Worm (Caenorhabditis elegans) whole organism, late embryonic: Measurements from ENCODE around the gene hsp-6.
A peak's percentile ranks its signal among the peaks of the same experiment; 100 is the strongest.

ENCODE experiments used
- C38D4.7 ChIP-seq: fragments of 200-800 bp; sonication (Bioruptor generic); optimal IDR thresholded peaks from 2 replicates; lab custom pipeline; 2018; ENCODE audit warnings: mild to moderate bottlenecking, missing genetic modification characterization, moderate library complexity, missing compliant biosample characterization
- ama-1 ChIP-seq: fragments of 150-350 bp; optimal IDR thresholded peaks from 2 replicates; lab custom pipeline; 2014
- ceh-18 ChIP-seq: sonication (generic microtip); optimal IDR thresholded peaks from 2 replicates; lab custom pipeline; 2016; ENCODE audit warnings: missing genetic modification characterization, missing compliant biosample characterization
- ceh-22 ChIP-seq: sonication (generic microtip); optimal IDR thresholded peaks from 2 replicates; lab custom pipeline; 2017; ENCODE audit warnings: missing biosample characterization, missing genetic modification characterization
- ceh-24 ChIP-seq: sonication (generic microtip); optimal IDR thresholded peaks from 2 replicates; lab custom pipeline; 2016; ENCODE audit warnings: mild to moderate bottlenecking, missing genetic modification characterization, missing compliant biosample characterization
- ceh-31 ChIP-seq: sonication (generic microtip); optimal IDR thresholded peaks from 2 replicates; lab custom pipeline; 2016; ENCODE audit warnings: missing genetic modification characterization, missing compliant biosample characterization
- ceh-45 ChIP-seq: fragments of 200-800 bp; sonication (Bioruptor generic); IDR thresholded peaks from 2 replicates; pipeline ENCODE4 v1.3.6; 2022; ENCODE audit warnings: missing genetic modification reagents, missing genetic modification characterization, missing compliant biosample characterization
- che-1 ChIP-seq: sonication (generic microtip); optimal IDR thresholded peaks from 2 replicates; lab custom pipeline; 2016; ENCODE audit warnings: mild to moderate bottlenecking, missing genetic modification characterization, missing compliant biosample characterization
- elt-2 ChIP-seq: sonication (generic microtip); optimal IDR thresholded peaks from 2 replicates; lab custom pipeline; 2016; ENCODE audit warnings: missing genetic modification reagents, missing genetic modification characterization, missing compliant biosample characterization
- ets-4 ChIP-seq: sonication (generic microtip); optimal IDR thresholded peaks from 2 replicates; lab custom pipeline; 2016; ENCODE audit warnings: missing genetic modification characterization, missing compliant biosample characterization
- fkh-10 ChIP-seq: fragments of 150-350 bp; optimal IDR thresholded peaks from 2 replicates; lab custom pipeline; 2014; ENCODE audit warnings: missing biosample characterization, missing genetic modification reagents, missing genetic modification characterization
- madf-2 ChIP-seq: sonication (generic microtip); optimal IDR thresholded peaks from 2 replicates; lab custom pipeline; 2017; ENCODE audit warnings: missing genetic modification characterization, missing compliant biosample characterization
- nfya-1 ChIP-seq: sonication (generic microtip); optimal IDR thresholded peaks from 2 replicates; lab custom pipeline; 2017; ENCODE audit warnings: missing genetic modification characterization, mild to moderate bottlenecking, missing compliant biosample characterization, antibody characterized with exemption, moderate library complexity
- npax-4 ChIP-seq: sonication (generic microtip); optimal IDR thresholded peaks from 2 replicates; lab custom pipeline; 2016; ENCODE audit warnings: missing genetic modification characterization, missing compliant biosample characterization
- pag-3 ChIP-seq: sonication (generic microtip); optimal IDR thresholded peaks from 2 replicates; lab custom pipeline; 2016; ENCODE audit warnings: missing compliant biosample characterization, missing genetic modification characterization, borderline replicate concordance
- pat-9 ChIP-seq: fragments of 200-800 bp; sonication (Bioruptor generic); optimal IDR thresholded peaks from 2 replicates; lab custom pipeline; 2018; ENCODE audit warnings: mild to moderate bottlenecking, missing genetic modification characterization, moderate library complexity, missing compliant biosample characterization
- pha-4 ChIP-seq: fragments of 150-350 bp; optimal IDR thresholded peaks from 2 replicates; lab custom pipeline; 2018; ENCODE audit warnings: missing biosample characterization, missing genetic modification reagents, missing genetic modification characterization
- pqm-1 ChIP-seq: sonication (generic microtip); optimal IDR thresholded peaks from 2 replicates; lab custom pipeline; 2016; ENCODE audit warnings: missing genetic modification characterization, missing compliant biosample characterization
- rnt-1 ChIP-seq: sonication (generic microtip); optimal IDR thresholded peaks from 2 replicates; lab custom pipeline; 2016; ENCODE audit warnings: missing genetic modification characterization, missing compliant biosample characterization
- sdc-2 ChIP-seq: sonication (generic microtip); optimal IDR thresholded peaks from 2 replicates; lab custom pipeline; 2016; ENCODE audit warnings: missing genotype, missing genetic modification characterization, missing compliant biosample characterization
- unc-55 ChIP-seq: sonication (generic microtip); optimal IDR thresholded peaks from 2 replicates; lab custom pipeline; 2017; ENCODE audit warnings: missing biosample characterization, missing genetic modification reagents, missing genetic modification characterization
- zip-5 ChIP-seq: sonication (generic microtip); optimal IDR thresholded peaks from 2 replicates; lab custom pipeline; 2016; ENCODE audit warnings: missing genetic modification characterization, missing compliant biosample characterization
- ztf-16 ChIP-seq: sonication (generic microtip); optimal IDR thresholded peaks from 2 replicates; lab custom pipeline; 2017; ENCODE audit warnings: missing genetic modification characterization, missing compliant biosample characterization

hsp-6 gene

DNA sequence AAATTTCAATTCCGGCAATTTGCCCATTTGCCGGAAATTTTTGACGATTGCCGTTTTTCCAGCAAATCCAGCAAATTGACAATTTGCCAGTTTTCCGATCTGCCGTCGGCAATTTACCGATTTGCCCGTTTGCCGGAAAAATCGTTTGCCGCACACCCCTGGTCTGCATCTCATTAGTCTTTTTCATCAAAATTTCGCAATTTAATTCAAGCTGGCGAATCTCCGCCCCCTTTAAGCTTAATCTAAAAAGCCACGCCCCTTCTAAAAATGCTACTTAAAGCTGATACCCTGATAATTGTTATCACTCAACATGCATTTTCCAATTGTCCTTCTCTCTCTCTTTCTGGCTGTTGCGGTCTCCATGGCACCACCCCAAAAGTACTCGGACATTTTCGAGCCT lies 43.2 kb downstream of the hsp-6 start, which contains the start of gene Y60C6A.1 (continued):
- no peak for TF ChIP-seq ceh-24
- TF ChIP-seq, all 69 proteins: peak for 0

DNA sequence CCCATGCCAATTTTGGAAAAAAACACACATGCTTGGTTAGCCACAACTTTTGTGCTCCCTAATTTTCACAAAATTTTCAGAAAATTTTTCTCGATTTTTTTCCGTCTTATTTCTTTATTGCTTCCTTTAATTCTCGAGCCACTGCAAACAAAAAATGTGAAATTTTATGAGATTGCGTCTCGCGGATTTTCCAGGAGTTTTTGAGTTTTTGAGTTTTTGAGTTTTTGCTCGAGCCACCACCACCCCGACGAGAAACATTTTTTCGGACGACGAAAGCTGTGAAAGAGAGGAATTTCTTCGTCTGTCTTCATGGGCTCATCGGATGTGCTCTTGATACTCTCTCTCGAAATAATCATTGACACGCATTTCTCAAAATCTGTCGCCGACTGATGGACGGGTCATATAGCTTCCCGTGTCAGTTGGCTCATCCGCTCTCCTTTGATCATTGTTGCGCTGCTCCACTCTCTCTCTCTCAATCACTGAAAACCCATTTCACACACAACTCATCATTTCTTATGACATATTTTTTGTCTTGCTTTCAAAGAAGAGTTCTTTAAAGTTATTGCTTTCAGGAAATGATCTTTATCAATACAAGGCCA lies 49.1 kb downstream of the hsp-6 start, which contains the start of gene C18G1.1:
Gene C18G1.1 (plus strand): TSS at position 573 of the 599 bp plus-strand sequence.
- TF ChIP-seq ceh-18 (tag; lab: Kevin White, UChicago) (peak; percentile 66), rnt-1 (tag; lab: Kevin White, UChicago) (peak; percentile 44), unc-55 (GFP tag; lab: Kevin White, UChicago) (peak; percentile 92), ceh-31 (tag; lab: Kevin White, UChicago) (no peak)

DNA sequence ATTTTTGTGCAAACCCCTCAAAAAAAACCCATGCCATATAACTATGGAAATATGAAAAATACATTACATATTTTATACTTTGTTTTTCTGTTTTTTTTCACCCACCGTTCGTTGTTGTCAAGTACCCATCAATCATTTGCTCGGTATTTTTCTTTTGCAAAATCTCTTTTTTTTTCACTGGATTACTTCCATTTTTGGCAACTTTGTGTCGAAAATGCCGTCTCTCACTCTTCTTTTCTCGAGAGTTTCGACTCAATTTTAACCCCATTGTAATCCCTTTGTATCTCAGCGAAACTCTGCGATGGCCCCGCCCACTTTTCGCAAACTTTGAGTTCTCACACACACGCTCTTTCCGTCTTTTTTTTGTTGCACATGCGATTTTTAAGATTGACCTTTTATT lies 51.4 kb downstream of the hsp-6 start:
- TF ChIP-seq pag-3 (no peak), nfya-1 (tag; lab: Kevin White, UChicago) (no peak), ztf-16 (tag; lab: Kevin White, UChicago) (no peak), ceh-22 (tag; lab: Kevin White, UChicago) (no peak), C38D4.7 (GFP tag; lab: Kevin White, UChicago) (no peak), unc-55 (GFP tag; lab: Kevin White, UChicago) (no peak), madf-2 (no peak), fkh-10 (no peak), pqm-1 (tag; lab: Kevin White, UChicago) (no peak), ama-1 (no peak), elt-2 (tag; lab: Kevin White, UChicago) (no peak), ceh-45 (GFP tag; lab: Robert Waterston, UW) (no peak), pha-4 (tag; lab: Kevin White, UChicago) (no peak), pat-9 (tag; lab: Kevin White, UChicago) (no peak), sdc-2 (tag; lab: Kevin White, UChicago) (no peak), che-1 (tag; lab: Kevin White, UChicago) (no peak), npax-4 (tag; lab: Kevin White, UChicago) (no peak), zip-5 (tag; lab: Kevin White, UChicago) (no peak), ets-4 (tag; lab: Kevin White, UChicago) (no peak)
- TF ChIP-seq, all 69 proteins: peak for 0
